Fruit fly (Drosophila melanogaster) whole organism, embryonic: ENCODE measurements around the gene Mtpalpha.

Experiments
- B-H1 ChIP-seq: fragments of 200-800 bp; sonication (Bioruptor generic); IDR thresholded peaks from 3 replicates; pipeline ENCODE4 v1.3.6; 2022; ENCODE audit warnings: missing biosample characterization, missing genetic modification characterization
- CG11093 ChIP-seq: fragments of 200-800 bp; sonication (Bioruptor generic); IDR thresholded peaks from 3 replicates; pipeline ENCODE4 v1.3.6; 2022; ENCODE audit warnings: missing biosample characterization, missing genetic modification characterization
- CG12769 ChIP-seq: fragments of 200-800 bp; sonication (Bioruptor generic); optimal IDR thresholded peaks from 2 replicates; lab custom pipeline; 2019; ENCODE audit warnings: missing biosample characterization, mild to moderate bottlenecking, missing genetic modification characterization, moderate library complexity
- CG17186 ChIP-seq: fragments of 200-800 bp; sonication (Bioruptor generic); optimal IDR thresholded peaks from 3 replicates; lab custom pipeline; 2017; ENCODE audit warnings: missing biosample characterization, missing genetic modification reagents, missing genetic modification characterization
- CG17361 ChIP-seq: fragments of 200-800 bp; sonication (Bioruptor generic); IDR thresholded peaks from 3 replicates; pipeline ENCODE4 v1.3.6; 2022; ENCODE audit warnings: missing biosample characterization, missing genetic modification characterization
- CG17612 ChIP-seq: fragments of 200-800 bp; sonication (Bioruptor generic); IDR thresholded peaks from 2 replicates; pipeline ENCODE4 v1.3.6; 2022; ENCODE audit warnings: missing biosample characterization, missing genetic modification characterization
- CG17802 ChIP-seq: fragments of 200-800 bp; sonication (Bioruptor generic); optimal IDR thresholded peaks from 2 replicates; lab custom pipeline; 2018; ENCODE audit warnings: missing biosample characterization, mild to moderate bottlenecking, missing genetic modification characterization, moderate library complexity
- CG2116 ChIP-seq: fragments of 200-800 bp; sonication (Bioruptor generic); optimal IDR thresholded peaks from 3 replicates; lab custom pipeline; 2018; ENCODE audit warnings: missing biosample characterization, mild to moderate bottlenecking, missing genetic modification characterization
- CG2120 ChIP-seq: fragments of 200-800 bp; sonication (Bioruptor generic); optimal IDR thresholded peaks from 3 replicates; lab custom pipeline; 2016; ENCODE audit warnings: missing biosample characterization, missing genetic modification characterization
- CG2875 ChIP-seq: fragments of 200-800 bp; sonication (Bioruptor generic); optimal IDR thresholded peaks from 2 replicates; lab custom pipeline; 2017; ENCODE audit warnings: missing biosample characterization, mild to moderate bottlenecking, missing genetic modification characterization, missing genetic modification reagents
- CG42726 ChIP-seq: fragments of 200-800 bp; sonication (Bioruptor generic); IDR thresholded peaks from 2 replicates; pipeline ENCODE4 v1.3.6; 2022; ENCODE audit warnings: missing biosample characterization, missing genetic modification characterization; ENCODE audit not compliant: partially characterized antibody
- CG4424 ChIP-seq: fragments of 200-800 bp; sonication (Bioruptor generic); optimal IDR thresholded peaks from 3 replicates; lab custom pipeline; 2016; ENCODE audit warnings: missing biosample characterization, missing genetic modification characterization
- CG4707 ChIP-seq: fragments of 200-800 bp; sonication (Bioruptor generic); optimal IDR thresholded peaks from 2 replicates; lab custom pipeline; 2018; ENCODE audit warnings: missing biosample characterization, mild to moderate bottlenecking, missing genetic modification characterization, moderate library complexity
- CG4854 ChIP-seq: fragments of 200-800 bp; sonication (Bioruptor generic); optimal IDR thresholded peaks from 2 replicates; lab custom pipeline; 2016; ENCODE audit warnings: missing biosample characterization, missing genetic modification characterization, inconsistent platforms
- CG6272 ChIP-seq: fragments of 200-800 bp; sonication (Bioruptor generic); IDR thresholded peaks from 2 replicates; pipeline ENCODE4 v1.3.6; 2022; ENCODE audit warnings: missing biosample characterization, missing genetic modification characterization
- CG9876 ChIP-seq: fragments of 200-800 bp; sonication (Bioruptor generic); optimal IDR thresholded peaks from 2 replicates; lab custom pipeline; 2016; ENCODE audit warnings: missing biosample characterization, missing genetic modification characterization
- D ChIP-seq, 2 experiments: fragments of 200-800 bp in 1 of 2; fragments of >200 bp in 1 of 2; sonication (Bioruptor generic) in 1 of 2; optimal IDR thresholded peaks; 2 replicates in 1 of 2; 3 replicates in 1 of 2; lab custom pipeline; 2017; ENCODE audit warnings: mild to moderate bottlenecking in 1 of 2, missing biosample characterization in 1 of 2, missing genetic modification characterization in 1 of 2, missing genetic modification reagents in 1 of 2
- Dad ChIP-seq: fragments of 200-800 bp; sonication (Bioruptor generic); optimal IDR thresholded peaks from 3 replicates; lab custom pipeline; 2016; ENCODE audit warnings: missing biosample characterization, missing genetic modification characterization
- Dek ChIP-seq: fragments of 200-800 bp; sonication (Bioruptor generic); optimal IDR thresholded peaks from 3 replicates; lab custom pipeline; 2019; ENCODE audit warnings: missing biosample characterization, mild to moderate bottlenecking, missing genetic modification characterization, moderate library complexity
- Fer1 ChIP-seq: fragments of 200-800 bp; sonication (Bioruptor generic); optimal IDR thresholded peaks from 2 replicates; lab custom pipeline; 2017; ENCODE audit warnings: missing biosample characterization, mild to moderate bottlenecking, missing genetic modification characterization
- Hr78 ChIP-seq, 2 experiments: fragments of 200-800 bp in 1 of 2; fragments of >200 bp in 1 of 2; sonication (Bioruptor generic) in 1 of 2; optimal IDR thresholded peaks; 2 replicates each; lab custom pipeline; 2017 to 2019; ENCODE audit warnings: missing biosample characterization in 2 of 2, missing genetic modification characterization in 2 of 2, mild to moderate bottlenecking in 1 of 2, moderate library complexity in 1 of 2
- Lhr ChIP-seq: fragments of 200-800 bp; sonication (Bioruptor generic); optimal IDR thresholded peaks from 3 replicates; lab custom pipeline; 2017; ENCODE audit warnings: mild to moderate bottlenecking, missing biosample characterization, missing genetic modification reagents, missing genetic modification characterization
- Mes4 ChIP-seq: fragments of 200-800 bp; sonication (Bioruptor generic); optimal IDR thresholded peaks from 2 replicates; lab custom pipeline; 2016; ENCODE audit warnings: missing biosample characterization, missing genetic modification characterization
- NFAT ChIP-seq: fragments of 200-800 bp; sonication (Bioruptor generic); IDR thresholded peaks from 2 replicates; pipeline ENCODE4 v1.3.6; 2022; ENCODE audit warnings: missing biosample characterization, missing genetic modification characterization
- Neu2 ChIP-seq: fragments of 200-800 bp; sonication (Bioruptor generic); optimal IDR thresholded peaks from 3 replicates; lab custom pipeline; 2016; ENCODE audit warnings: missing biosample characterization, missing genetic modification characterization, borderline replicate concordance
- Nf-YC ChIP-seq: fragments of 200-800 bp; optimal IDR thresholded peaks from 3 replicates; lab custom pipeline; 2019; ENCODE audit warnings: missing biosample characterization, mild to moderate bottlenecking, missing genetic modification characterization, moderate library complexity
- Oli ChIP-seq: fragments of 200-800 bp; sonication (Bioruptor generic); optimal IDR thresholded peaks from 2 replicates; lab custom pipeline; 2018; ENCODE audit warnings: missing biosample characterization, mild to moderate bottlenecking, missing genetic modification characterization, moderate library complexity
- PHDP ChIP-seq: fragments of 200-800 bp; sonication (Bioruptor generic); optimal IDR thresholded peaks from 3 replicates; lab custom pipeline; 2018; ENCODE audit warnings: missing biosample characterization, mild to moderate bottlenecking, missing genetic modification characterization, moderate library complexity
- Pdp1 ChIP-seq, 2 experiments: fragments of 200-800 bp; sonication (Bioruptor generic); optimal IDR thresholded peaks; 3 replicates each; lab custom pipeline; 2016; ENCODE audit warnings: missing biosample characterization in 2 of 2, missing genetic modification characterization in 2 of 2, mild to moderate bottlenecking in 1 of 2, moderate library complexity in 1 of 2
- Spps ChIP-seq: fragments of 200-800 bp; sonication (Bioruptor generic); optimal IDR thresholded peaks from 2 replicates; lab custom pipeline; 2018; ENCODE audit warnings: missing biosample characterization, mild to moderate bottlenecking, missing genetic modification characterization
- ash1 ChIP-seq: fragments of 200-800 bp; sonication (Bioruptor generic); optimal IDR thresholded peaks from 2 replicates; lab custom pipeline; 2018; ENCODE audit warnings: missing biosample characterization, mild to moderate bottlenecking, missing genetic modification characterization
- bbx ChIP-seq: fragments of 200-800 bp; sonication (Bioruptor generic); IDR thresholded peaks from 2 replicates; pipeline ENCODE4 v1.3.6; 2022; ENCODE audit warnings: missing biosample characterization, missing genetic modification characterization; ENCODE audit not compliant: partially characterized antibody
- chm ChIP-seq: fragments of 200-800 bp; sonication (Bioruptor generic); IDR thresholded peaks from 2 replicates; pipeline ENCODE4 v1.3.6; 2022; ENCODE audit warnings: missing biosample characterization, missing genetic modification characterization
- dati ChIP-seq: fragments of 200-800 bp; sonication (Bioruptor generic); IDR thresholded peaks from 2 replicates; pipeline ENCODE4 v1.3.6; 2022; ENCODE audit warnings: missing biosample characterization, missing genetic modification characterization
- fd96Cb ChIP-seq: fragments of 200-800 bp; sonication (Bioruptor generic); optimal IDR thresholded peaks from 2 replicates; lab custom pipeline; 2018; ENCODE audit warnings: missing biosample characterization, mild to moderate bottlenecking, missing genetic modification characterization, moderate library complexity
- gsb-n ChIP-seq: fragments of 200-800 bp; sonication (Bioruptor generic); optimal IDR thresholded peaks from 3 replicates; lab custom pipeline; 2018; ENCODE audit warnings: missing biosample characterization, mild to moderate bottlenecking, missing genetic modification characterization
- ham ChIP-seq: fragments of 200-800 bp; sonication (Bioruptor generic); IDR thresholded peaks from 2 replicates; pipeline ENCODE4 v1.3.6; 2022; ENCODE audit warnings: missing biosample characterization, missing genetic modification characterization
- ind ChIP-seq: fragments of 200-800 bp; sonication (Bioruptor generic); optimal IDR thresholded peaks from 3 replicates; lab custom pipeline; 2016; ENCODE audit warnings: missing biosample characterization, missing genetic modification characterization
- pzg ChIP-seq: fragments of 200-800 bp; sonication (Bioruptor generic); optimal IDR thresholded peaks from 3 replicates; lab custom pipeline; 2018; ENCODE audit warnings: missing biosample characterization, mild to moderate bottlenecking, missing genetic modification characterization, moderate library complexity
- repo ChIP-seq: fragments of 200-800 bp; sonication (Bioruptor generic); optimal IDR thresholded peaks from 2 replicates; lab custom pipeline; 2016; ENCODE audit warnings: missing biosample characterization, missing genetic modification characterization
- sna ChIP-seq: fragments of 200-800 bp; sonication (Bioruptor generic); IDR thresholded peaks from 2 replicates; pipeline ENCODE4 v1.3.6; 2022; ENCODE audit warnings: missing biosample characterization, missing genetic modification characterization; ENCODE audit not compliant: partially characterized antibody
- sug ChIP-seq: fragments of 200-800 bp; optimal IDR thresholded peaks from 2 replicates; lab custom pipeline; 2019; ENCODE audit warnings: missing biosample characterization, mild to moderate bottlenecking, missing genetic modification characterization, moderate library complexity
- tna ChIP-seq: fragments of 200-800 bp; sonication (Bioruptor generic); IDR thresholded peaks from 2 replicates; pipeline ENCODE4 v1.3.6; 2022; ENCODE audit warnings: missing biosample characterization, missing genetic modification characterization; ENCODE audit not compliant: partially characterized antibody
- ttk ChIP-seq: fragments of 200-800 bp; sonication (Bioruptor generic); IDR thresholded peaks from 2 replicates; pipeline ENCODE4 v2.1.2; 2022; ENCODE audit warnings: missing biosample characterization, missing genetic modification characterization
- tx ChIP-seq: fragments of 200-800 bp; sonication (Bioruptor generic); optimal IDR thresholded peaks from 2 replicates; lab custom pipeline; 2016; ENCODE audit warnings: missing biosample characterization, missing genetic modification characterization
- unc-4 ChIP-seq: fragments of 200-800 bp; sonication (Bioruptor generic); IDR thresholded peaks from 2 replicates; pipeline ENCODE4 v1.3.6; 2022; ENCODE audit warnings: missing biosample characterization, missing genetic modification characterization; ENCODE audit not compliant: partially characterized antibody
- wor ChIP-seq: fragments of 200-800 bp; sonication (Bioruptor generic); IDR thresholded peaks from 2 replicates; pipeline ENCODE4 v1.3.6; 2022; ENCODE audit warnings: missing biosample characterization, missing genetic modification characterization
- zen2 ChIP-seq: fragments of 200-800 bp; sonication (Bioruptor generic); IDR thresholded peaks from 3 replicates; pipeline ENCODE4 v1.3.6; 2022; ENCODE audit warnings: missing biosample characterization, missing genetic modification characterization; ENCODE audit not compliant: partially characterized antibody

The Mtpalpha gene

dm6 chr2L:9525719-9526118 is 50.9 kb downstream of the Mtpalpha start (continued):
- TF ChIP-seq CG9876 (GFP tag; lab: Kevin White, UChicago) (peak; percentile 80), sug (tag; lab: Kevin White, UChicago) (peak; percentile 80), Hr78 (GFP tag; optimal IDR thresholded peaks at IDR 0.05; lab: Kevin White, UChicago) (peak in 1 of 2 experiments; percentile 46), CG4424 (GFP tag; lab: Kevin White, UChicago) (peak; percentile 79), zen2 (GFP tag; lab: Robert Waterston, UW) (no peak), CG2875 (peak; percentile 96), CG12769 (peak; percentile 93), Neu2 (GFP tag; lab: Kevin White, UChicago) (no peak), CG42726 (no peak), CG17802 (tag; lab: Kevin White, UChicago) (peak; percentile 44), unc-4 (GFP tag; lab: Robert Waterston, UW) (no peak), Nf-YC (tag; lab: Kevin White, UChicago) (peak; percentile 63), wor (GFP tag; lab: Robert Waterston, UW) (no peak), gsb-n (peak; percentile 90), Dad (peak; percentile 81), CG4854 (GFP tag; lab: Kevin White, UChicago) (peak; percentile 90), CG17361 (GFP tag; lab: Robert Waterston, UW) (peak; percentile 64; the same call in 2 of the 3 replicates), CG4707 (GFP tag; lab: Kevin White, UChicago) (peak; percentile 89), CG17186 (GFP tag; lab: Kevin White, UChicago) (peak; percentile 77), Lhr (GFP tag; lab: Kevin White, UChicago) (peak; percentile 91), NFAT (GFP tag; lab: Robert Waterston, UW) (peak; percentile 49; the same call in 1 of the 2 replicates), chm (peak; percentile 94), tx (peak; percentile 57), Dek (peak; percentile 64), CG11093 (GFP tag; lab: Robert Waterston, UW) (peak; percentile 65; the same call in 1 of the 3 replicates), Spps (peak; percentile 87), PHDP (peak; percentile 90), ham (peak; percentile 6; the same call in 1 of the 2 replicates), sna (GFP tag; lab: Robert Waterston, UW) (no peak), B-H1 (GFP tag; lab: Robert Waterston, UW) (peak; percentile 59; the same call in 1 of the 3 replicates), dati (GFP tag; lab: Robert Waterston, UW) (peak; percentile 40; the same call in 1 of the 2 replicates), Fer1 (GFP tag; lab: Kevin White, UChicago) (peak; percentile 96), repo (GFP tag; lab: Kevin White, UChicago) (peak; percentile 77), CG2116 (GFP tag; lab: Kevin White, UChicago) (peak; percentile 75), Pdp1 (GFP tag; optimal IDR thresholded peaks at IDR 0.05; lab: Kevin White, UChicago) (peak; percentile 75 to 87), bbx (no peak), pzg (GFP tag; lab: Kevin White, UChicago) (peak; percentile 9), D (optimal IDR thresholded peaks at IDR 0.05; lab: Kevin White, UChicago) (no peak), D (GFP tag; optimal IDR thresholded peaks at IDR 0.05; lab: Kevin White, UChicago) (peak; percentile 86), CG17612 (peak; percentile 49; the same call in 1 of the 2 replicates), ttk (peak; percentile 43; the same call in 1 of the 2 replicates), CG2120 (peak; percentile 71), CG6272 (GFP tag; lab: Robert Waterston, UW) (no peak), ind (GFP tag; lab: Kevin White, UChicago) (peak; percentile 26), Oli (tag; lab: Kevin White, UChicago) (peak; percentile 30), ash1 (GFP tag; lab: Kevin White, UChicago) (peak; percentile 90), Mes4 (GFP tag; lab: Kevin White, UChicago) (peak; percentile 90), fd96Cb (tag; lab: Kevin White, UChicago) (peak; percentile 44), tna (GFP tag; lab: Robert Waterston, UW) (no peak)
